Worm (Caenorhabditis elegans) whole organism, mixed stage, embryonic: ENCODE measurements around the gene fbxb-22.

Experiments used
- M03D4.4 ChIP-seq: sonication (generic microtip); optimal IDR thresholded peaks from 2 replicates; lab custom pipeline; 2017; ENCODE audit warnings: mild to moderate bottlenecking, missing genetic modification characterization, missing compliant biosample characterization
- bed-3 ChIP-seq: fragments of 200-800 bp; sonication (Bioruptor generic); optimal IDR thresholded peaks from 3 replicates; lab custom pipeline; 2018; ENCODE audit warnings: mild to moderate bottlenecking, missing genetic modification characterization, moderate library complexity, missing compliant biosample characterization
- blmp-1 ChIP-seq: fragments of 150-350 bp; optimal IDR thresholded peaks from 2 replicates; lab custom pipeline; 2014; ENCODE audit warnings: missing biosample characterization, missing genetic modification characterization
- ceh-39 ChIP-seq: fragments of 150-350 bp; optimal IDR thresholded peaks from 2 replicates; lab custom pipeline; 2014; ENCODE audit warnings: missing biosample characterization, missing genetic modification characterization
- ceh-43 ChIP-seq: fragments of 200-800 bp; sonication (Bioruptor generic); optimal IDR thresholded peaks from 2 replicates; lab custom pipeline; 2018; ENCODE audit warnings: mild to moderate bottlenecking, missing genetic modification characterization, moderate library complexity, missing compliant biosample characterization
- ceh-83 ChIP-seq: fragments of 200-800 bp; sonication (Bioruptor generic); optimal IDR thresholded peaks from 2 replicates; lab custom pipeline; 2018; ENCODE audit warnings: mild to moderate bottlenecking, missing genetic modification characterization, missing compliant biosample characterization
- ces-1 ChIP-seq: fragments of 150-350 bp; optimal IDR thresholded peaks from 2 replicates; lab custom pipeline; 2014; ENCODE audit warnings: missing biosample characterization, missing genetic modification reagents, missing genetic modification characterization
- cnd-1 ChIP-seq: fragments of 200-800 bp; sonication (Bioruptor generic); optimal IDR thresholded peaks from 2 replicates; lab custom pipeline; 2018; ENCODE audit warnings: mild to moderate bottlenecking, missing genetic modification characterization, missing compliant biosample characterization
- drap-1 ChIP-seq: fragments of 200-800 bp; sonication (Bioruptor generic); optimal IDR thresholded peaks from 3 replicates; lab custom pipeline; 2018; ENCODE audit warnings: mild to moderate bottlenecking, missing genetic modification characterization, missing compliant biosample characterization
- elt-1 ChIP-seq: sonication (generic microtip); optimal IDR thresholded peaks from 2 replicates; lab custom pipeline; 2017; ENCODE audit warnings: missing genetic modification characterization, mild to moderate bottlenecking, missing compliant biosample characterization, antibody characterized with exemption, moderate library complexity, borderline replicate concordance; ENCODE audit not compliant: insufficient read depth
- elt-3 ChIP-seq: fragments of 150-350 bp; optimal IDR thresholded peaks from 2 replicates; lab custom pipeline; 2014; ENCODE audit warnings: missing biosample characterization, missing genetic modification characterization
- flh-1 ChIP-seq: fragments of 200-800 bp; sonication (Bioruptor generic); optimal IDR thresholded peaks from 2 replicates; lab custom pipeline; 2018; ENCODE audit warnings: mild to moderate bottlenecking, missing genetic modification characterization, moderate library complexity, missing compliant biosample characterization
- ham-2 ChIP-seq: fragments of 200-800 bp; sonication (Bioruptor generic); optimal IDR thresholded peaks from 2 replicates; lab custom pipeline; 2018; ENCODE audit warnings: mild to moderate bottlenecking, missing genetic modification characterization, missing compliant biosample characterization
- hlh-1 ChIP-seq: fragments of 150-350 bp; optimal IDR thresholded peaks from 2 replicates; lab custom pipeline; 2014; ENCODE audit warnings: missing biosample characterization, missing genetic modification reagents, missing genetic modification characterization
- lin-13 ChIP-seq: fragments of 150-350 bp; optimal IDR thresholded peaks from 2 replicates; lab custom pipeline; 2014; ENCODE audit warnings: missing biosample characterization, missing genetic modification characterization
- lin-32 ChIP-seq: fragments of 200-800 bp; sonication (Bioruptor generic); optimal IDR thresholded peaks from 2 replicates; lab custom pipeline; 2018; ENCODE audit warnings: mild to moderate bottlenecking, missing genetic modification characterization, missing compliant biosample characterization
- lsy-2 ChIP-seq: fragments of 150-350 bp; optimal IDR thresholded peaks from 2 replicates; lab custom pipeline; 2014; ENCODE audit warnings: missing biosample characterization, missing genetic modification characterization
- mep-1 ChIP-seq: fragments of 150-350 bp; optimal IDR thresholded peaks from 2 replicates; lab custom pipeline; 2017; ENCODE audit warnings: missing biosample characterization, missing genetic modification reagents, missing genetic modification characterization, inconsistent platforms
- mls-2 ChIP-seq: sonication (generic microtip); optimal IDR thresholded peaks from 2 replicates; lab custom pipeline; 2016; ENCODE audit warnings: mild to moderate bottlenecking, missing genetic modification characterization, moderate library complexity, missing compliant biosample characterization
- nhr-2 ChIP-seq: fragments of 150-350 bp; optimal IDR thresholded peaks from 2 replicates; lab custom pipeline; 2014; ENCODE audit warnings: missing biosample characterization, missing genetic modification characterization
- nhr-237 ChIP-seq: fragments of 150-350 bp; optimal IDR thresholded peaks from 2 replicates; lab custom pipeline; 2014; ENCODE audit warnings: missing biosample characterization, missing genetic modification characterization
- nhr-28 ChIP-seq: fragments of 150-350 bp; optimal IDR thresholded peaks from 2 replicates; lab custom pipeline; 2014; ENCODE audit warnings: missing biosample characterization, missing genetic modification characterization
- nhr-76 ChIP-seq: sonication (generic microtip); optimal IDR thresholded peaks from 2 replicates; lab custom pipeline; 2017; ENCODE audit warnings: missing biosample characterization, missing genetic modification characterization
- pha-4 ChIP-seq: fragments of 150-350 bp; optimal IDR thresholded peaks from 2 replicates; lab custom pipeline; 2018; ENCODE audit warnings: missing biosample characterization, missing genetic modification reagents, missing genetic modification characterization
- sem-2 ChIP-seq: fragments of 200-800 bp; sonication (Bioruptor generic); optimal IDR thresholded peaks from 2 replicates; lab custom pipeline; 2018; ENCODE audit warnings: mild to moderate bottlenecking, missing genetic modification characterization, missing compliant biosample characterization
- snpc-4 ChIP-seq: fragments of 150-350 bp; optimal IDR thresholded peaks from 2 replicates; lab custom pipeline; 2014; ENCODE audit warnings: missing biosample characterization, missing genetic modification characterization
- sptf-1 ChIP-seq: sonication (generic microtip); optimal IDR thresholded peaks from 2 replicates; lab custom pipeline; 2017; ENCODE audit warnings: mild to moderate bottlenecking, missing genetic modification characterization, moderate library complexity, missing compliant biosample characterization
- tbx-8 ChIP-seq: fragments of 200-800 bp; sonication (Bioruptor generic); optimal IDR thresholded peaks from 2 replicates; lab custom pipeline; 2018; ENCODE audit warnings: mild to moderate bottlenecking, missing genetic modification characterization, moderate library complexity, missing compliant biosample characterization
- unc-120 ChIP-seq: sonication (generic microtip); optimal IDR thresholded peaks from 2 replicates; lab custom pipeline; 2017; ENCODE audit warnings: missing genetic modification characterization, missing compliant biosample characterization; ENCODE audit not compliant: poor library complexity, severe bottlenecking
- unc-39 ChIP-seq: fragments of 150-350 bp; optimal IDR thresholded peaks from 2 replicates; lab custom pipeline; 2014; ENCODE audit warnings: missing biosample characterization, missing genetic modification characterization
- unc-62 ChIP-seq: fragments of 150-350 bp; optimal IDR thresholded peaks from 2 replicates; lab custom pipeline; 2014; ENCODE audit warnings: missing biosample characterization, missing genetic modification reagents, missing genetic modification characterization
- zip-8 ChIP-seq: fragments of 150-350 bp; optimal IDR thresholded peaks from 2 replicates; lab custom pipeline; 2014; ENCODE audit warnings: missing biosample characterization, missing genetic modification characterization
- ztf-11 ChIP-seq: fragments of 150-350 bp; optimal IDR thresholded peaks from 2 replicates; lab custom pipeline; 2014; ENCODE audit warnings: missing biosample characterization, missing genetic modification characterization

fbxb-22 gene

DNA sequence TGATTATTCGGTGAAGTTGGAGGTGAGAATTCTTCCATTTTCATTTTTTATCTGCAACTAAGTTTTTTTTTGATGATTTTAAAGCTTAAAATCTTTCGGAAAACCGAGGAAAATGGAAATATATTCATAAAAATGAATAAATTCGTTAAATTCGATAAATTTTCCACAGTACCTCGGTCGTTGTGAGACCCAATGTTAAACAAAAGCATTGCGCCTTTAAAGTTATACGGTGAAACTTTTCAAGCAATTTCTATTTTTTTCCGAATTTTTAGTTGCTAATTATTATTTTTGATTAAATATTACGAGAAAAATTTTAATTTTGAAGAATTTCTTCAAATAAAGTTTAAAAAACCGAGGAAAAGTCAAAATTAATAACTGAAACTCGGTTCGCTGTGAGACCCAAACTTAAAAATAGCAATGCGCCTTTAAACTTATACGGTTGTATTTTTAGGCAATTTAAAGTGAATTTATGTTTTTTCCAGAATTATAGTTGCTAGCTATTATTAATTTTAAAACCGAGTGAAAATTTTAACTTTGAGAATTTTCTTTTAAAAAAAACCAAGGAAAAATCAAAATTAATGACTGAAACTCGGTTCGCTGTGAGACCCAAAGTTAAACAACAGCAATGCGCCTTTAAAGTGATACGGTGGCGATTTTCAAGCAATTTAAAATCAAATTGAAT lies 14.2 kb downstream of the fbxb-22 start, which contains the start of gene taf-12:
taf-12 (minus strand) TSS at position 51 of the 682 bp plus-strand sequence.
- TF ChIP-seq unc-62 (GFP tag; lab: Kevin White, UChicago) (no peak), mls-2 (tag; lab: Kevin White, UChicago) (no peak), ztf-11 (tag; lab: Kevin White, UChicago) (no peak), M03D4.4 (no peak), ceh-43 (GFP tag; lab: Kevin White, UChicago) (no peak), ceh-39 (no peak), ham-2 (no peak), lin-13 (no peak), nhr-237 (tag; lab: Kevin White, UChicago) (no peak), tbx-8 (GFP tag; lab: Kevin White, UChicago) (no peak), sptf-1 (tag; lab: Kevin White, UChicago) (no peak), nhr-76 (tag; lab: Kevin White, UChicago) (no peak), cnd-1 (no peak), ces-1 (no peak), nhr-28 (no peak), zip-8 (tag; lab: Kevin White, UChicago) (no peak)

DNA sequence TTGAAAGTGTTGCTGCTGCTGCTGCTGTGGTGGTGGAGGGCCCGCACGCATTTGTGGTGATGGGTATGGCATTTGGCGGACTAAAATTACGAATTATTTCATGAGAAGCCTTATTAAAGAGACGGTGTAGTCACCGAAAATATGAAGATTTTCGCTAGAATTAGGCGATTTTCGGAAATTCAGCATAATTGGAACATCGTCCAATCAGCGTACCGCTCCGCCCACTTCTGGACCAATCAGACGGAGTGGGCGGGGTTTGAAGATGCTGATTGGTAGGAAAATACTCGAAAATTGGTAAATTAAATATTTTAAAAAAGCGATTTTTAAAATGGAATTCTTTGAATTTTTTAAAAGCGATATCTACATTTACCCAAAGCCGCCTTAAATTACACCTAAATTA lies 17.4 kb downstream of the fbxb-22 start:
- TF ChIP-seq lin-13 (no peak), bed-3 (GFP tag; lab: Kevin White, UChicago) (no peak), flh-1 (no peak), mls-2 (tag; lab: Kevin White, UChicago) (no peak), zip-8 (tag; lab: Kevin White, UChicago) (no peak), nhr-76 (tag; lab: Kevin White, UChicago) (no peak), ces-1 (no peak), ceh-83 (GFP tag; lab: Kevin White, UChicago) (no peak), mep-1 (no peak), tbx-8 (GFP tag; lab: Kevin White, UChicago) (no peak), elt-3 (tag; lab: Kevin White, UChicago) (no peak), drap-1 (no peak), sptf-1 (tag; lab: Kevin White, UChicago) (no peak), sem-2 (GFP tag; lab: Kevin White, UChicago) (no peak), unc-39 (tag; lab: Kevin White, UChicago) (no peak), snpc-4 (tag; lab: Kevin White, UChicago) (no peak), hlh-1 (no peak)

DNA sequence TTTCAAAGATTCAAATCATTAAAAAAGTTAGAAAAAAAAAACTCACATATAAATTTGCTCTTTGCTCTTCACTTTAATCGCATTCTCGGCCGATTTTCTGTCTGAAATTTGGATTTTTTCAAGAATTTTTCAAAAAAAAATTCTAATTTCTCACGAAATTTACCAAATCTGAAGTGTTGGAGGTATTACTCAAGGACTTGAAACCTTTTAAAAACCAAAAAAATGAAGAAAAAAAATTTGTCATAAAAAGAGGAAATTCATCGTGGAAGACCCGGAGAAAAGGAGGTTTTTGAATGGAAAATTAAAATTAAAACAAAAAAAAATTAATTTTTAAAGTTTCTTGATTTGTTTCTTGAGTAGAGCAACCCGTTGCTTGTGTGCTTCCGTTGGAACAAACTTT lies 21.4 kb downstream of the fbxb-22 start, which contains the start of gene Y56A3A.2:
Y56A3A.2 (minus strand) TSS at position 101 of the 400 bp plus-strand sequence.
- no peak for TF ChIP-seq snpc-4 (tag; lab: Kevin White, UChicago)
- TF ChIP-seq cnd-1 = no peak

DNA sequence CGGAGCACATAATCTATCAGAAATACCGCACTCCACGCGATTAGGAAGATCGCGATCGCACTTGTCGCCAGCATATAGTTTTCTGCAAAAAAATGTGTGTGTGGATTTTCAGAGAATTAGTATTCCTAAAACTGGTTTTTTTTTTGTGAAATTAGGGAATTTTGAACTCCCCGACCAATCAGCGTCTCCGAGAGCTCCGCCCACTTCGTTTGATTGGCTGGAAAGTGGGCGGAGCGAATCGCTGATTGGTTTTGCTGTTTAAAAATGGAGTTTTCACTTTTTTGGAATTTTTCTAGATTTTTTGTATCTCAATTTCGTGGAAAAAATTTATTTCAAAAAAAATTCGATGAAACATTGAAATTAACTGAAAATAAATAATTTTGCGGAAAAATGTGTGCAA lies 22.4 kb downstream of the fbxb-22 start:
- TF ChIP-seq blmp-1 = no peak
- no peak for TF ChIP-seq lin-32 (GFP tag; lab: Kevin White, UChicago)
- TF ChIP-seq flh-1 = no peak
- TF ChIP-seq M03D4.4 = no peak
- no peak for TF ChIP-seq unc-62 (GFP tag; lab: Kevin White, UChicago)
- no peak for TF ChIP-seq ham-2
- no peak for TF ChIP-seq mls-2 (tag; lab: Kevin White, UChicago)
- TF ChIP-seq drap-1 = no peak
- no peak for TF ChIP-seq unc-39 (tag; lab: Kevin White, UChicago)
- no peak for TF ChIP-seq tbx-8 (GFP tag; lab: Kevin White, UChicago)
- no peak for TF ChIP-seq nhr-28

DNA sequence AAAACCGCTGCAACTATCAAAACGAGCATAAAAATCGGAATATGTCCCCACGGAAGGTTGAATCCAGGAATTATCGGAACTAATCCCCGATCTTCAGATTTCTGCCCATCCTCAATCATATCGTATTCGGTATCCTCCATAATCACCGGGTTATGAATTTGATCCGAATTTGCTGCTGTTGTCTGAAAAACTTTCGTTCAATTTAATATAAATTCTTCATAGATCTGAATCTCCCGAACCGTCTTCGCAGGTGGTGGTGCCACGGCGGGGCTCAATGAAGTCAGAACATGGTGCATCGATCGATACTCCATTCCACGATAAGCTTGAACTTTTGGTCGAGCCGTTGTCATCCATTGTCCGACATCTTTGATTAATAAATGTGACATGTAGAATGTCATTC lies 26.7 kb downstream of the fbxb-22 start:
- TF ChIP-seq bed-3 (GFP tag; lab: Kevin White, UChicago) (no peak), elt-3 (tag; lab: Kevin White, UChicago) (no peak), unc-120 (tag; lab: Kevin White, UChicago) (no peak), nhr-2 (tag; lab: Kevin White, UChicago) (no peak), nhr-76 (tag; lab: Kevin White, UChicago) (no peak), lin-32 (GFP tag; lab: Kevin White, UChicago) (no peak), pha-4 (no peak), lsy-2 (tag; lab: Kevin White, UChicago) (no peak), ceh-43 (GFP tag; lab: Kevin White, UChicago) (no peak), unc-39 (tag; lab: Kevin White, UChicago) (no peak), snpc-4 (tag; lab: Kevin White, UChicago) (no peak), ceh-83 (GFP tag; lab: Kevin White, UChicago) (no peak), sptf-1 (tag; lab: Kevin White, UChicago) (no peak), elt-1 (no peak), unc-62 (GFP tag; lab: Kevin White, UChicago) (no peak), sem-2 (GFP tag; lab: Kevin White, UChicago) (no peak), blmp-1 (no peak), ham-2 (no peak)
